Fruit fly (Drosophila melanogaster) whole organism, embryonic: ENCODE results near the gene CG13893.
A peak's percentile ranks its signal among the peaks of the same experiment; 100 is the strongest.

Source experiments
- Ada2b ChIP-seq: fragments of 200-800 bp; sonication (Bioruptor generic); IDR thresholded peaks from 2 replicates; pipeline ENCODE4 v1.3.6; 2022; ENCODE audit warnings: missing biosample characterization, missing genetic modification characterization
- Awh ChIP-seq: fragments of 200-800 bp; sonication (Bioruptor generic); IDR thresholded peaks from 2 replicates; pipeline ENCODE4, ENCODE4 v1.3.6; 2022; ENCODE audit warnings: missing biosample characterization, missing genetic modification characterization
- Bteb2 ChIP-seq: fragments of 200-800 bp; sonication (Bioruptor generic); optimal IDR thresholded peaks from 2 replicates; lab custom pipeline; 2016; ENCODE audit warnings: missing biosample characterization, missing genetic modification characterization
- CG11560 ChIP-seq: fragments of 200-800 bp; sonication (Bioruptor generic); IDR thresholded peaks from 3 replicates; pipeline ENCODE4 v1.3.6; 2022; ENCODE audit warnings: missing biosample characterization, missing genetic modification characterization
- CG12219 ChIP-seq: fragments of 200-800 bp; sonication (Bioruptor generic); optimal IDR thresholded peaks from 3 replicates; lab custom pipeline; 2018; ENCODE audit warnings: missing biosample characterization, mild to moderate bottlenecking, missing genetic modification characterization
- CG13123 ChIP-seq: fragments of 200-800 bp; sonication (Bioruptor generic); optimal IDR thresholded peaks from 2 replicates; lab custom pipeline; 2016; ENCODE audit warnings: missing biosample characterization, missing genetic modification characterization
- CG14860 ChIP-seq: fragments of 200-800 bp; sonication (Bioruptor generic); IDR thresholded peaks from 3 replicates; pipeline ENCODE4 v1.3.6; 2022; ENCODE audit warnings: missing biosample characterization, missing genetic modification characterization; ENCODE audit not compliant: partially characterized antibody
- CG15696 ChIP-seq: fragments of 200-800 bp; sonication (Bioruptor generic); optimal IDR thresholded peaks from 2 replicates; lab custom pipeline; 2019; ENCODE audit warnings: missing biosample characterization, mild to moderate bottlenecking, missing genetic modification characterization, moderate library complexity
- CG1602 ChIP-seq: fragments of 200-800 bp; sonication (Bioruptor generic); optimal IDR thresholded peaks from 3 replicates; lab custom pipeline; 2016; ENCODE audit warnings: missing biosample characterization, missing genetic modification characterization
- CG17912 ChIP-seq: fragments of 200-800 bp; sonication (Bioruptor generic); optimal IDR thresholded peaks from 2 replicates; lab custom pipeline; 2018; ENCODE audit warnings: missing biosample characterization, mild to moderate bottlenecking, missing genetic modification characterization
- CG18011 ChIP-seq: fragments of 200-800 bp; sonication (Bioruptor generic); optimal IDR thresholded peaks from 2 replicates; lab custom pipeline; 2017; ENCODE audit warnings: missing biosample characterization, missing genetic modification characterization, mild to moderate bottlenecking, moderate library complexity, missing genotype
- CG18619 ChIP-seq: fragments of 200-800 bp; sonication (Bioruptor generic); optimal IDR thresholded peaks from 3 replicates; lab custom pipeline; 2017; ENCODE audit warnings: missing biosample characterization, mild to moderate bottlenecking, missing genetic modification characterization
- CG2120 ChIP-seq: fragments of 200-800 bp; sonication (Bioruptor generic); optimal IDR thresholded peaks from 3 replicates; lab custom pipeline; 2016; ENCODE audit warnings: missing biosample characterization, missing genetic modification characterization
- CG2202 ChIP-seq: fragments of 200-800 bp; sonication (Bioruptor generic); optimal IDR thresholded peaks from 2 replicates; lab custom pipeline; 2018; ENCODE audit warnings: missing biosample characterization, mild to moderate bottlenecking, missing genetic modification characterization
- CG32767 ChIP-seq: fragments of 200-800 bp; sonication (Bioruptor generic); IDR thresholded peaks from 2 replicates; pipeline ENCODE4 v1.3.6; 2022; ENCODE audit warnings: missing biosample characterization, missing genetic modification characterization
- CG3281 ChIP-seq: fragments of 200-800 bp; sonication (Bioruptor generic); optimal IDR thresholded peaks from 3 replicates; lab custom pipeline; 2017; ENCODE audit warnings: missing biosample characterization, mild to moderate bottlenecking, missing genetic modification characterization
- CG34422 ChIP-seq: fragments of 200-800 bp; sonication (Bioruptor generic); IDR thresholded peaks from 3 replicates; pipeline ENCODE4 v1.3.6; 2022; ENCODE audit warnings: missing biosample characterization, missing genetic modification characterization
- CG4707 ChIP-seq: fragments of 200-800 bp; sonication (Bioruptor generic); optimal IDR thresholded peaks from 2 replicates; lab custom pipeline; 2018; ENCODE audit warnings: missing biosample characterization, mild to moderate bottlenecking, missing genetic modification characterization, moderate library complexity
- CG5953 ChIP-seq: fragments of 200-800 bp; sonication (Bioruptor generic); IDR thresholded peaks from 2 replicates; pipeline ENCODE4 v1.3.6; 2022; ENCODE audit warnings: missing biosample characterization, missing genetic modification characterization
- CG7357 ChIP-seq: fragments of 200-800 bp; sonication (Bioruptor generic); IDR thresholded peaks from 3 replicates; pipeline ENCODE4 v1.3.6; 2022; ENCODE audit warnings: missing biosample characterization, missing genetic modification characterization
- CG9609 ChIP-seq: fragments of 200-800 bp; sonication (Bioruptor generic); optimal IDR thresholded peaks from 3 replicates; lab custom pipeline; 2016; ENCODE audit warnings: missing biosample characterization, missing genetic modification characterization
- Doc3 ChIP-seq: fragments of 200-800 bp; sonication (Bioruptor generic); IDR thresholded peaks from 3 replicates; pipeline ENCODE4 v1.3.6; 2022; ENCODE audit warnings: missing biosample characterization, missing genetic modification characterization; ENCODE audit not compliant: partially characterized antibody
- E2f1 ChIP-seq: fragments of 200-800 bp; sonication (Bioruptor generic); IDR thresholded peaks from 2 replicates; pipeline ENCODE4 v1.3.6; 2022; ENCODE audit warnings: missing biosample characterization, missing genetic modification characterization
- HLH4C ChIP-seq: fragments of 200-800 bp; sonication (Bioruptor generic); IDR thresholded peaks from 3 replicates; pipeline ENCODE4 v1.3.6; 2022; ENCODE audit warnings: missing biosample characterization, missing genetic modification characterization; ENCODE audit not compliant: partially characterized antibody
- Hand ChIP-seq: fragments of 200-800 bp; sonication (Bioruptor generic); optimal IDR thresholded peaks from 2 replicates; lab custom pipeline; 2017; ENCODE audit warnings: mild to moderate bottlenecking, missing biosample characterization, missing genetic modification reagents, missing genetic modification characterization
- Hmx ChIP-seq: fragments of 200-800 bp; sonication (Bioruptor generic); optimal IDR thresholded peaks from 2 replicates; lab custom pipeline; 2016; ENCODE audit warnings: missing biosample characterization, missing genetic modification characterization
- Hr51 ChIP-seq, 2 experiments: fragments of 200-800 bp; sonication (Bioruptor generic); optimal IDR thresholded peaks; 2 replicates in 1 of 2; 3 replicates in 1 of 2; lab custom pipeline; 2016 to 2018; ENCODE audit warnings: missing biosample characterization in 2 of 2, missing genetic modification characterization in 2 of 2, mild to moderate bottlenecking in 1 of 2, moderate library complexity in 1 of 2
- Usf ChIP-seq: fragments of 200-800 bp; sonication (Bioruptor generic); optimal IDR thresholded peaks from 2 replicates; lab custom pipeline; 2017; ENCODE audit warnings: missing genotype, missing biosample characterization, missing genetic modification characterization
- abd-A ChIP-seq: fragments of 200-800 bp; sonication (Bioruptor generic); optimal IDR thresholded peaks from 3 replicates; lab custom pipeline; 2019; ENCODE audit warnings: missing biosample characterization, mild to moderate bottlenecking, missing genetic modification characterization, moderate library complexity
- ara ChIP-seq: fragments of 200-800 bp; sonication (Bioruptor generic); IDR thresholded peaks from 2 replicates; pipeline ENCODE4 v1.3.6; 2022; ENCODE audit warnings: missing biosample characterization, missing genetic modification characterization
- bab2 ChIP-seq: fragments of 200-800 bp; sonication (Bioruptor generic); optimal IDR thresholded peaks from 2 replicates; lab custom pipeline; 2016; ENCODE audit warnings: missing biosample characterization, missing genetic modification characterization
- cas ChIP-seq: fragments of 200-800 bp; sonication (Bioruptor generic); IDR thresholded peaks from 2 replicates; pipeline ENCODE4 v1.3.6; 2022; ENCODE audit warnings: missing biosample characterization, missing genetic modification characterization
- corto ChIP-seq: fragments of 200-800 bp; sonication (Bioruptor generic); optimal IDR thresholded peaks from 2 replicates; lab custom pipeline; 2016; ENCODE audit warnings: missing biosample characterization, mild to moderate bottlenecking, missing genetic modification characterization, moderate library complexity
- dmrt11E ChIP-seq: fragments of 200-800 bp; sonication (Bioruptor generic); optimal IDR thresholded peaks from 3 replicates; lab custom pipeline; 2018; ENCODE audit warnings: missing biosample characterization, mild to moderate bottlenecking, missing genetic modification characterization, moderate library complexity
- en ChIP-seq: fragments of 200-800 bp; sonication (Bioruptor generic); optimal IDR thresholded peaks from 2 replicates; lab custom pipeline; 2016; ENCODE audit warnings: missing biosample characterization, missing genetic modification characterization
- eve ChIP-seq, 2 experiments: fragments of >200 bp; optimal IDR thresholded peaks; 2 replicates each; lab custom pipeline; 2017; ENCODE audit warnings: missing biosample characterization in 2 of 2, missing genetic modification characterization in 2 of 2
- ewg ChIP-seq: fragments of 200-800 bp; sonication (Bioruptor generic); optimal IDR thresholded peaks from 3 replicates; lab custom pipeline; 2017; ENCODE audit warnings: mild to moderate bottlenecking, missing biosample characterization, missing genetic modification reagents, missing genetic modification characterization
- h ChIP-seq: fragments of >200 bp; optimal IDR thresholded peaks from 2 replicates; lab custom pipeline; 2017
- hb ChIP-seq: fragments of 200-800 bp; sonication (Bioruptor generic); IDR thresholded peaks from 3 replicates; pipeline ENCODE4 v1.3.6; 2022; ENCODE audit warnings: missing biosample characterization, missing genetic modification characterization; ENCODE audit not compliant: partially characterized antibody
- jigr1 ChIP-seq: fragments of 200-800 bp; sonication (Bioruptor generic); IDR thresholded peaks from 3 replicates; pipeline ENCODE4 v1.3.6; 2022; ENCODE audit warnings: missing biosample characterization, missing genetic modification characterization
- jumu ChIP-seq: fragments of 200-800 bp; sonication (Bioruptor generic); optimal IDR thresholded peaks from 3 replicates; lab custom pipeline; 2016; ENCODE audit warnings: missing biosample characterization, missing genetic modification characterization
- lmd ChIP-seq: fragments of 200-800 bp; sonication (Bioruptor generic); IDR thresholded peaks from 2 replicates; pipeline ENCODE4 v1.3.6; 2022; ENCODE audit warnings: missing biosample characterization, missing genetic modification characterization
- mirr ChIP-seq: fragments of 200-800 bp; sonication (Bioruptor generic); optimal IDR thresholded peaks from 3 replicates; lab custom pipeline; 2018; ENCODE audit warnings: missing biosample characterization, mild to moderate bottlenecking, missing genetic modification characterization
- nerfin-2 ChIP-seq: fragments of 200-800 bp; sonication (Bioruptor generic); IDR thresholded peaks from 2 replicates; pipeline ENCODE4 v1.3.6; 2022; ENCODE audit warnings: missing biosample characterization, missing genetic modification characterization; ENCODE audit not compliant: partially characterized antibody
- pum ChIP-seq: fragments of 200-800 bp; sonication (Bioruptor generic); optimal IDR thresholded peaks from 2 replicates; lab custom pipeline; 2016; ENCODE audit warnings: missing biosample characterization, missing genetic modification characterization
- scrt ChIP-seq: fragments of 200-800 bp; sonication (Bioruptor generic); optimal IDR thresholded peaks from 2 replicates; lab custom pipeline; 2018; ENCODE audit warnings: missing biosample characterization, mild to moderate bottlenecking, missing genetic modification characterization, moderate library complexity
- sens ChIP-seq: fragments of 200-800 bp; sonication (Bioruptor generic); peaks from one replicate; lab custom pipeline; 2016; ENCODE audit warnings: missing biosample characterization, missing genetic modification characterization
- sna ChIP-seq: fragments of 200-800 bp; sonication (Bioruptor generic); IDR thresholded peaks from 2 replicates; pipeline ENCODE4 v1.3.6; 2022; ENCODE audit warnings: missing biosample characterization, missing genetic modification characterization; ENCODE audit not compliant: partially characterized antibody
- tap ChIP-seq: fragments of 200-800 bp; optimal IDR thresholded peaks from 3 replicates; lab custom pipeline; 2019; ENCODE audit warnings: missing biosample characterization, mild to moderate bottlenecking, missing genetic modification characterization, moderate library complexity
- trh ChIP-seq: fragments of 200-800 bp; sonication (Bioruptor generic); optimal IDR thresholded peaks from 2 replicates; lab custom pipeline; 2016; ENCODE audit warnings: missing biosample characterization, missing genetic modification characterization

CG13893 gene

DNA sequence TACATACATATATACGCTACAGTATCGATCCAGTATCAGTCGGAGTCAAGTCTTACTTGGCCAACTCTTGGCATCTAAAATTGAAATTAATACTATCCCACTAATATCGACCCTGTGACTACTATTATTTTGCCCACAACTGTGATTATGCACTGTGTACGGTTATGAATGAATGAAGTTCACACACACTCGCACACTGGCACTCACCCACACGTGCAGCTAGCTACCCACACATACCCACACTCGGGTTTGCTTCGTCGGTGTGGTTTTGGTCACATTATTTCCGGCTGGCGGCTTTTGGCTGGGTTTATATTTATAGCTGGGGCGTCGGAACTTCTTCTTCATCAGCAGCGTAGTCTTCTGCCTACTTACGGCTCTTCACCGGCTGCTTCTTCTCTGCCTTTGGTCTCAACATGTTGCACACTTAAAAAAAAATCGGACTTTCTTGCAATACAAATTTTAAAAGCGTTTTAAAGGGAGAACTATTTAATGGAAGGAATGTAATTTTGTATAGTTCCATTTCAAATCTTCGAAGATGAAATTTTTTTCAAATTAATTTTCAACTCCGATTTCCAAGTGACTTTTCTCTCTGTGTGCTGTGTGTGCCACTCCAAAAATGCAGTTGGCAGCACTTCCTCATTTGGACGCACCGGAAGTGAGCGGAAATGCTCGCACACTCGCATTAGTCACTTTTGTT is 30.7 kb upstream of the CG13893 start (continued):
- TF ChIP-seq corto, result peak; percentile 3
- peak; percentile 91 for TF ChIP-seq CG34422
- peak; percentile 95 for TF ChIP-seq pum (GFP tag; lab: Kevin White, UChicago)
- peak; percentile 79 to 91 for TF ChIP-seq Hr51 (GFP tag; optimal IDR thresholded peaks at IDR 0.05; lab: Kevin White, UChicago)
- peak; percentile 84 for TF ChIP-seq CG18619 (GFP tag; lab: Kevin White, UChicago)
- TF ChIP-seq en, result peak; percentile 88
- peak; percentile 92 for TF ChIP-seq CG1602 (GFP tag; lab: Kevin White, UChicago)
- TF ChIP-seq E2f1, result peak; percentile 87
- TF ChIP-seq cas, result no peak
- TF ChIP-seq dmrt11E (tag; lab: Kevin White, UChicago), result peak; percentile 97
- TF ChIP-seq tap (tag; lab: Kevin White, UChicago), result peak; percentile 91
- TF ChIP-seq lmd (GFP tag; lab: Robert Waterston, UW), result peak; percentile 89
- peak; percentile 84 for TF ChIP-seq Bteb2 (GFP tag; lab: Kevin White, UChicago)
- TF ChIP-seq eve (GFP tag; optimal IDR thresholded peaks at IDR 0.05; lab: Kevin White, UChicago), result peak; percentile 50 to 96
- TF ChIP-seq bab2 (GFP tag; lab: Kevin White, UChicago), result peak; percentile 92
- TF ChIP-seq abd-A (tag; lab: Kevin White, UChicago), result no peak
- peak; percentile 71; the same call in 2 of the 3 replicates for TF ChIP-seq jigr1 (GFP tag; lab: Robert Waterston, UW)
- TF ChIP-seq h (lab: Kevin White, UChicago), result no peak
- TF ChIP-seq Hand (GFP tag; lab: Kevin White, UChicago), result peak; percentile 50
- peak; percentile 93 for TF ChIP-seq CG15696 (tag; lab: Kevin White, UChicago)
- TF ChIP-seq hb (GFP tag; lab: Robert Waterston, UW), result no peak
- TF ChIP-seq nerfin-2, result no peak
- peak; percentile 90 for TF ChIP-seq CG12219
- peak; percentile 66 for TF ChIP-seq CG18011 (GFP tag; lab: Kevin White, UChicago)
- TF ChIP-seq HLH4C (GFP tag; lab: Robert Waterston, UW), result no peak
- TF ChIP-seq Usf (GFP tag; lab: Kevin White, UChicago), result peak; percentile 76
- TF ChIP-seq CG32767 (GFP tag; lab: Robert Waterston, UW), result peak; percentile 92
- no peak for TF ChIP-seq CG14860 (GFP tag; lab: Robert Waterston, UW)
- peak; percentile 84 for TF ChIP-seq CG4707 (GFP tag; lab: Kevin White, UChicago)
- peak; percentile 92 for TF ChIP-seq CG5953 (GFP tag; lab: Robert Waterston, UW)
- TF ChIP-seq sna (GFP tag; lab: Robert Waterston, UW), result no peak
- peak; percentile 95 for TF ChIP-seq CG9609
- TF ChIP-seq ewg (GFP tag; lab: Kevin White, UChicago), result peak; percentile 89
- TF ChIP-seq Ada2b (GFP tag; lab: Robert Waterston, UW), result peak; percentile 91
- TF ChIP-seq CG7357 (GFP tag; lab: Robert Waterston, UW), result peak; percentile 75
- peak; percentile 59 for TF ChIP-seq Hmx
- TF ChIP-seq sens (GFP tag; lab: Kevin White, UChicago), result peak; percentile 99
- TF ChIP-seq mirr (GFP tag; lab: Kevin White, UChicago), result no peak
- TF ChIP-seq Awh (GFP tag; lab: Robert Waterston, UW), result peak; percentile 94
- peak; percentile 91 for TF ChIP-seq CG2202 (tag; lab: Kevin White, UChicago)
- peak; percentile 87 for TF ChIP-seq trh (GFP tag; lab: Kevin White, UChicago)
- TF ChIP-seq CG11560, result peak; percentile 58; the same call in 2 of the 3 replicates
- peak; percentile 75 for TF ChIP-seq CG3281
- TF ChIP-seq CG13123 (GFP tag; lab: Kevin White, UChicago), result peak; percentile 92
- no peak for TF ChIP-seq CG17912
- TF ChIP-seq Doc3 (GFP tag; lab: Robert Waterston, UW), result no peak
- peak; percentile 95 for TF ChIP-seq ara (GFP tag; lab: Robert Waterston, UW)
- peak; percentile 93 for TF ChIP-seq jumu (GFP tag; lab: Kevin White, UChicago)
- peak; percentile 72 for TF ChIP-seq scrt (GFP tag; lab: Kevin White, UChicago)
- TF ChIP-seq CG2120 (GFP tag; lab: Kevin White, UChicago), result peak; percentile 60
